Worm (Caenorhabditis elegans): ENCODE data around the gene best-20.

best-20 gene

ce11 chrIV:3743748-3744147 is 12.3 kb upstream of the best-20 start, which contains the start of gene siah-1:
Gene siah-1, plus strand, starts transcription at chrIV:3744048.
- TF ChIP-seq elt-2 (tag; optimal IDR thresholded peaks at IDR 0.05) (peak; percentile 25), pqm-1 (tag; optimal IDR thresholded peaks at IDR 0.05) (peak; percentile 22), eor-1 (tag; optimal IDR thresholded peaks at IDR 0.05) (no peak)

DNA sequence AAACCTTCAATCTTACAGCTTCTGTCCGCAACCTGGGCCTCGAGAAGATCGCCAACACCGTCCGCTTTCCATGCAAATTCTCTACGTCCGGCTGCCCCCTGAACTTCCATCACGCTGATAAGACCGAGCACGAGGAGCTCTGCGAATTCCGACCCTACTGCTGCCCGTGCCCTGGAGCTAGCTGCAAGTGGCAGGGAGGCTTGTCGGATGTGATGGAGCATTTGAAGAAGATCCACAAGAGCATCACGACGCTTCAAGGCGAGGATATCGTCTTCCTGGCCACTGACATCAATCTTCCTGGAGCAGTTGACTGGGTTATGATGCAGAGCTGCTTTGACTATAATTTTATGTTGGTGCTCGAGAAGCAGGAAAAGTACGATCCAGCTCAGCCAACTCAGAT is 10.2 kb upstream of the best-20 start:
- TF ChIP-seq R02D3.7 (tag; optimal IDR thresholded peaks at IDR 0.05) (no peak), snpc-4 (tag; optimal IDR thresholded peaks at IDR 0.05) (no peak), tbx-2 (tag; optimal IDR thresholded peaks at IDR 0.05) (no peak), fkh-2 (tag; optimal IDR thresholded peaks at IDR 0.05) (no peak), egl-5 (tag; optimal IDR thresholded peaks at IDR 0.05) (no peak), ceh-9 (tag; optimal IDR thresholded peaks at IDR 0.05) (no peak), lsy-12 (tag; optimal IDR thresholded peaks at IDR 0.05) (no peak), nhr-237 (tag; optimal IDR thresholded peaks at IDR 0.05) (no peak), jun-1 (tag; optimal IDR thresholded peaks at IDR 0.05) (no peak), nhr-23 (tag; optimal IDR thresholded peaks at IDR 0.05) (no peak), egl-27 (tag; optimal IDR thresholded peaks at IDR 0.05) (no peak), unc-39 (tag; optimal IDR thresholded peaks at IDR 0.05) (no peak)

ce11 chrIV:3751001-3751400 is 5.0 kb upstream of the best-20 start, which contains the start of gene ugt-45:
Gene ugt-45, minus strand, starts transcription at chrIV:3751101.
- TF ChIP-seq sea-2 (GFP tag; optimal IDR thresholded peaks at IDR 0.05), result no peak

ce11 chrIV:3752276-3752675 is 3.7 kb upstream of the best-20 start:
- TF ChIP-seq nhr-12 (tag; optimal IDR thresholded peaks at IDR 0.05) (no peak), nhr-76 (tag; optimal IDR thresholded peaks at IDR 0.05) (no peak), snpc-4 (tag; optimal IDR thresholded peaks at IDR 0.05) (no peak), ztf-11 (tag; optimal IDR thresholded peaks at IDR 0.05) (no peak), fkh-2 (tag; optimal IDR thresholded peaks at IDR 0.05) (no peak), elt-1 (tag; optimal IDR thresholded peaks at IDR 0.05) (no peak), unc-39 (tag; optimal IDR thresholded peaks at IDR 0.05) (no peak), ztf-4 (tag; optimal IDR thresholded peaks at IDR 0.05) (no peak), sea-2 (GFP tag; optimal IDR thresholded peaks at IDR 0.05) (no peak), egl-27 (tag; optimal IDR thresholded peaks at IDR 0.05) (no peak), pqm-1 (tag; optimal IDR thresholded peaks at IDR 0.05) (no peak), elt-2 (tag; optimal IDR thresholded peaks at IDR 0.05) (no peak), egl-5 (tag; optimal IDR thresholded peaks at IDR 0.05) (no peak)

DNA sequence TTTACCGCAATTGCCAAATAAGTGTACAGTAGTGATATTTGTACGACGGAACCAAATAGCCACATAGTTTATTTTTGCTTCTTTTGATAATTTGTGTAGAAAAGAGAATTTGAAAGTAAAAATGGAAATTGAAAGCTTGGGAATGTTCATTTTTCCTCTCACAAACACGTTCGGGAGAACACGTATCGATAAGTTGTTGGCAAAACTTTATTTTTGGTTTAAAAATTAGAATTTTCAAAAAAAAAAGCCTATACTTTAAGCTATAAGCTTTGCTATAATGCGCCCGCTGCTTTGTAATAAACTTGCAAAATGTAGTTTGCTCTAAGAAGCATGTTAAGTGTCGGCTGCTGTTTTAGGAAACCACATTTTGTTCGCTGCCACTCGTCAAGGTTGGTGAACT is 666 bp upstream of the best-20 start, which contains the start of gene Y37E11AR.7:
Gene Y37E11AR.7, minus strand, starts transcription at position 101 of the 400 bp plus-strand sequence.
- TF ChIP-seq ztf-4 (tag; optimal IDR thresholded peaks at IDR 0.05) (no peak), nhr-11 (tag; optimal IDR thresholded peaks at IDR 0.05) (no peak), elt-2 (tag; optimal IDR thresholded peaks at IDR 0.05) (no peak), mml-1 (tag; optimal IDR thresholded peaks at IDR 0.05) (no peak), elt-1 (tag; optimal IDR thresholded peaks at IDR 0.05) (no peak), nfya-1 (tag; optimal IDR thresholded peaks at IDR 0.05; ENCODE audit: insufficient read depth) (no peak), lin-39 (tag; optimal IDR thresholded peaks at IDR 0.05) (no peak), ceh-16 (tag; optimal IDR thresholded peaks at IDR 0.05) (no peak)

DNA sequence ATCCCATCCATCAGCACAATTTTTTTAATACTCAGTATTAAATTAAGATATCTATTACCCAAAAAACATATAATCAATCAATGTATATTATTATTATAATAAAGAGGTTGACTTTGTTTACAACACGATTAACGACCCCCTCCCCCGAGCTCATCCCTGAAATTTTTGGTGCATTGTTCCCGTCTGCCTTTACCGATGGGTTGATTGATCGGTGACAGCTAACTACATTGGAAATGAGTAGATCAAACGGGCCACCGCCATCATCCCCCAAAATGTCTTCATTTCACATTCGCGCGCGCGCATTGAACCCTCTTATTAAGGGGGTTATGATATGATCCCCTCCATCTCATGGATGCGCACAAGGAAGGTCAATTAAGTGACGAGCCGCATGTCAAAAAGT is 3.8 kb downstream of the best-20 start:
- TF ChIP-seq fkh-10 (GFP tag; optimal IDR thresholded peaks at IDR 0.05) (no peak), daf-12 (tag; optimal IDR thresholded peaks at IDR 0.05) (no peak), pha-4 (tag; optimal IDR thresholded peaks at IDR 0.05) (no peak), mml-1 (tag; optimal IDR thresholded peaks at IDR 0.05) (no peak), nhr-25 (tag; optimal IDR thresholded peaks at IDR 0.05) (no peak), mdl-1 (tag; optimal IDR thresholded peaks at IDR 0.05) (no peak), egl-27 (tag; optimal IDR thresholded peaks at IDR 0.05) (no peak), ceh-82 (tag; optimal IDR thresholded peaks at IDR 0.05) (no peak), elt-1 (tag; optimal IDR thresholded peaks at IDR 0.05) (no peak), zag-1 (tag; optimal IDR thresholded peaks at IDR 0.05) (no peak), elt-3 (tag; optimal IDR thresholded peaks at IDR 0.05) (no peak), nhr-28 (tag; optimal IDR thresholded peaks at IDR 0.05) (no peak), lin-39 (tag; optimal IDR thresholded peaks at IDR 0.05) (no peak), nfya-1 (tag; optimal IDR thresholded peaks at IDR 0.05; ENCODE audit: insufficient read depth) (no peak)
